Worm (Caenorhabditis elegans): ENCODE measurements around the gene F49C12.2.
"Not testable (repeated sequence)": the region's sequence is repeated elsewhere in the genome, so short reads cannot be mapped to it uniquely, and the experiment has no call there.

The F49C12.2 gene

DNA sequence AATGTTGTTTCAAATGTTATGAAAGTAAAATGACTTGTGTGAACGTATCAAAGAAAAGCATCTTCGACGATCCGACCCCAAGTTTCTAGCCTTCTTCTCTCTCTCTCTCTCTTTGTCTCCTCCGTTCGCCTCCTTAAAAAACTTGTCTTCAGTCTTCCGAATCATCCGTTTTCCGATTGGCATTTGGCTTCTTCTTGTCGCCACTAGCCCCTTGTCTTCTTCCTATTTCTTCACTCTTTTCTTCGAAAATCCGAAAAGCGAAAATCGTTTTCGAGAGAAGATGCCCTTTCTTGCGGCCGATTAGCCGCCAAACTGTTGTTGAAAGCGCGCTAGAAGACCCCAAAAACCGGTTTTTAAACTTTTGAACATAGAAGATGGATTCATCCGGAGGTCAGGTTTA lies 40.5 kb downstream of the F49C12.2 start:
- TF ChIP-seq klf-2 (GFP tag; conservative IDR thresholded peaks at IDR 0.05) (no peak), ztf-29 (GFP tag; IDR thresholded peaks at IDR 0.05) (no peak), ztf-23 (GFP tag; IDR thresholded peaks at IDR 0.05) (no peak), med-1 (GFP tag; optimal IDR thresholded peaks at IDR 0.05; ENCODE audit: insufficient read depth) (no peak), tab-1 (GFP tag; IDR thresholded peaks at IDR 0.05) (no peak), ref-1 (GFP tag; conservative IDR thresholded peaks at IDR 0.05) (no peak), flt-1 (GFP tag; IDR thresholded peaks at IDR 0.05) (no peak), cog-1 (tag; optimal IDR thresholded peaks at IDR 0.05) (no peak), T22C8.4 (GFP tag; IDR thresholded peaks at IDR 0.05) (no peak)

DNA sequence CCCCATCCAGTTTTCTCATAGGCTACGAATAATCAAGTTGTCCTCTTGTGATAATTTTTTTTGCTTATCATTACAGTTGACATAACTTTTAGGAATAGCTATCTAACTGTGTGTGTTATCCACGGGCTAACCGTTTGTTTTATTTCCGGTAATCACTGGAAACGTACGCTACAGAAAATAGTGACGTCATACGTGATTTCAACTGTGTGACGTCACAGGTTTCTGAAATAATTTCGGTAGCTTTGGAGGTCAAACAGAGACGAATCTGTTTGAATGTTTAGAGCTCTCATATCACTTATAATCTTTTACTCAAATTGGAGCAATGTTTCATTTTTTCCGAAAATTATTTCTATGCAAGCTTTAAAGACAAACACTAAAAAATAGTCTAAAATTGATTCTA lies 42.2 kb downstream of the F49C12.2 start:
- TF ChIP-seq ref-1 (GFP tag; conservative IDR thresholded peaks at IDR 0.05) (no peak), med-1 (GFP tag; optimal IDR thresholded peaks at IDR 0.05; ENCODE audit: insufficient read depth) (no peak), tab-1 (GFP tag; IDR thresholded peaks at IDR 0.05) (no peak), ztf-29 (GFP tag; IDR thresholded peaks at IDR 0.05) (no peak), ztf-23 (GFP tag; IDR thresholded peaks at IDR 0.05) (no peak), klf-2 (GFP tag; conservative IDR thresholded peaks at IDR 0.05) (no peak), T22C8.4 (GFP tag; IDR thresholded peaks at IDR 0.05) (no peak), cog-1 (tag; optimal IDR thresholded peaks at IDR 0.05) (no peak), flt-1 (GFP tag; IDR thresholded peaks at IDR 0.05) (no peak)

DNA sequence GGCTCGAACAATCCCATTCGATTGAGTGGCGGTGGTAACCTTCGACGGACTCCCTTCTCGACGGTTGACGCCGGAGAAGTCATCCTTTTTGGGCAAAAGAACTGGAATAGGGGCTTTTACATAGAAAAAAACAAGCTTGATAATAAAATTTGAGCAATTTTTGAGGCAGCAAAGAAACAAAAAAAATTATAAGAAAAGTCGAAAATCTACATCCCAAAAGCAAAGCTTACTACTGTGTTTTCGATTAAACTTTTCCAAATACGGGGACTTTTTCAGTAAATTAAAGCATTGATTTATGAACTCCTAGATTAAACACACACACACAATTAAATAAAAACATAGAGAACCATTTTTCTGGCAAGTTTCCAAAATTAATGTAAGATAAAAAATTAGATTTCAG lies 43.0 kb downstream of the F49C12.2 start, which contains the start of gene Y11D7A.9:
Y11D7A.9 (minus strand) TSS at position 101 of the 400 bp plus-strand sequence.
- TF ChIP-seq klf-2 (GFP tag; conservative IDR thresholded peaks at IDR 0.05) = no peak

DNA sequence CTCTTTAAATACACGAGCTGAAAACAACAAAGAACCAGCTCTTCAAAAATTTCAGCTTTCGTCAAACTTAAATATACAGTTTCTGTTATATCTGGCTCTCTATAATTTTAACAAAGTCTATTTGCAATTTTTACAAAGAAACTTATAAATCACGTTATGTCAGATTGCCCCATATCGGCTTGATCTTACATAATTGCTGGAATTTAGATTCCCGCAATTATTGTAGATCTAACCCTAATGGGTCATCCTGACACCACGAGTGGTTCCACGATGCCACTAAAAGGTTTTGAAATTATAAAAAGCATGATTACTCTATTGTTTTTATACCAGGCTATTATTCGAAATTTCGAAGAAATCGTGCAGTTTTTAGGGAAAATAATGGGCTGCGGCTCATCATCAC lies 48.0 kb downstream of the F49C12.2 start, which contains the start of gene Y11D7A.8:
Y11D7A.8 (plus strand) TSS at position 301 of the 400 bp plus-strand sequence.
- no peak for TF ChIP-seq ztf-23 (GFP tag; IDR thresholded peaks at IDR 0.05)
- TF ChIP-seq T22C8.4 (GFP tag; IDR thresholded peaks at IDR 0.05) = no peak
- no peak for TF ChIP-seq flt-1 (GFP tag; IDR thresholded peaks at IDR 0.05)
- TF ChIP-seq tab-1 (GFP tag; IDR thresholded peaks at IDR 0.05) = no peak
- TF ChIP-seq cog-1 (tag; optimal IDR thresholded peaks at IDR 0.05) = no peak
- TF ChIP-seq ref-1 (GFP tag; conservative IDR thresholded peaks at IDR 0.05) = no peak
- no peak for TF ChIP-seq klf-2 (GFP tag; conservative IDR thresholded peaks at IDR 0.05)
- no peak for TF ChIP-seq ztf-29 (GFP tag; IDR thresholded peaks at IDR 0.05)
- no peak for TF ChIP-seq med-1 (GFP tag; optimal IDR thresholded peaks at IDR 0.05; ENCODE audit: insufficient read depth)

DNA sequence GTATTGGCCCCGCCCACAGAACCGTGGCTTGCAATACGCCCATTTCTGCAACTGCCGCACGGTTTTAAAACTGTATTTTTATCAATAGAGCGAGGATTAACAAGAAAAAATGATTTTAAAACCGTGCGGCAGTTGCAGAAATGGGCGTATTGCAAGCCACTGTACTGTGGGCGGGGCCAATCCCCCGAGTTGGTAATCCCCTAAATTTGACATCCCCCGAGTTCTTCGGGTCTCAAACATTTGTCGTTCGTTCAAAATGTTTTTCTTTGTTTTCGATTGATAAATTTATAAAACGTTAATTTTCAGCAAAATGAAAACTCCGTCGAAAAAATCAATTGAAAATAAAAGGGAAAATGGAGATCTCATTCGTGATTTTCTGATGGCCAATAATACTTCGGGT lies 49.8 kb downstream of the F49C12.2 start, which contains the start of gene Y11D7A.7:
Y11D7A.7 (plus strand) TSS at position 301 of the 400 bp plus-strand sequence.
- TF ChIP-seq flt-1 (GFP tag; IDR thresholded peaks at IDR 0.05); klf-2 (GFP tag; conservative IDR thresholded peaks at IDR 0.05); tab-1 (GFP tag; IDR thresholded peaks at IDR 0.05): not testable (repeated sequence)

Measured in whole organism, midembryonic.